Worm (Caenorhabditis elegans) whole organism, young adult: ENCODE data around the gene F54D10.4.

ENCODE experiments used
- B0261.1 ChIP-seq: sonication (generic microtip); optimal IDR thresholded peaks from 2 replicates; lab custom pipeline; 2016; ENCODE audit warnings: mild to moderate bottlenecking, missing genetic modification characterization, moderate library complexity, missing compliant biosample characterization
- F10E7.11 ChIP-seq: sonication (generic microtip); optimal IDR thresholded peaks from 2 replicates; lab custom pipeline; 2017; ENCODE audit warnings: mild to moderate bottlenecking, missing genetic modification characterization, moderate library complexity, missing compliant biosample characterization
- T26A5.8 ChIP-seq: sonication (generic microtip); optimal IDR thresholded peaks from 2 replicates; lab custom pipeline; 2016; ENCODE audit warnings: missing genetic modification characterization, missing compliant biosample characterization
- Y53F4B.3 ChIP-seq: fragments of 200-800 bp; sonication (Bioruptor generic); IDR thresholded peaks from 2 replicates; pipeline ENCODE4 v1.3.6; 2022; ENCODE audit warnings: missing genetic modification reagents, missing genetic modification characterization, missing compliant biosample characterization
- Y67H2A.10 ChIP-seq: fragments of 200-800 bp; sonication (Bioruptor generic); conservative IDR thresholded peaks from 2 replicates; pipeline ENCODE4 v1.3.6; 2022; ENCODE audit warnings: missing genetic modification reagents, missing genetic modification characterization, missing compliant biosample characterization
- ZK185.1 ChIP-seq: sonication (generic microtip); optimal IDR thresholded peaks from 2 replicates; lab custom pipeline; 2016; ENCODE audit warnings: mild to moderate bottlenecking, missing genetic modification characterization, missing compliant biosample characterization; ENCODE audit not compliant: poor library complexity, severe bottlenecking
- aptf-3 ChIP-seq: fragments of 200-800 bp; sonication (Bioruptor generic); IDR thresholded peaks from 2 replicates; pipeline ENCODE4 v1.3.6; 2022; ENCODE audit warnings: missing genetic modification characterization, missing compliant biosample characterization
- atf-7 ChIP-seq: sonication (generic microtip); optimal IDR thresholded peaks from 2 replicates; lab custom pipeline; 2017; ENCODE audit warnings: mild to moderate bottlenecking, missing genetic modification characterization, missing compliant biosample characterization
- athp-1 ChIP-seq: sonication (generic microtip); optimal IDR thresholded peaks from 2 replicates; lab custom pipeline; 2017; ENCODE audit warnings: mild to moderate bottlenecking, missing genetic modification characterization, missing compliant biosample characterization
- attf-6 ChIP-seq: fragments of 200-800 bp; sonication (Bioruptor generic); IDR thresholded peaks from 2 replicates; pipeline ENCODE4 v1.3.6; 2022; ENCODE audit warnings: missing genetic modification reagents, missing genetic modification characterization, missing compliant biosample characterization
- bed-2 ChIP-seq: fragments of 200-800 bp; sonication (Bioruptor generic); IDR thresholded peaks from 2 replicates; pipeline ENCODE4 v1.3.6; 2022; ENCODE audit warnings: missing genetic modification reagents, missing genetic modification characterization, missing compliant biosample characterization
- cebp-2 ChIP-seq: fragments of 200-800 bp; sonication (Bioruptor generic); IDR thresholded peaks from 2 replicates; pipeline ENCODE4 v1.3.6; 2022; ENCODE audit warnings: missing genetic modification characterization, missing compliant biosample characterization
- ceh-100 ChIP-seq: fragments of 200-800 bp; sonication (Bioruptor generic); IDR thresholded peaks from 2 replicates; pipeline ENCODE4 v1.3.6; 2022; ENCODE audit warnings: missing genetic modification reagents, missing genetic modification characterization, missing compliant biosample characterization
- ceh-27 ChIP-seq: fragments of 200-800 bp; sonication (Bioruptor generic); optimal IDR thresholded peaks from 2 replicates; lab custom pipeline; 2018; ENCODE audit warnings: mild to moderate bottlenecking, missing genetic modification characterization, moderate library complexity, missing compliant biosample characterization
- ceh-58 ChIP-seq: fragments of 200-800 bp; sonication (Bioruptor generic); IDR thresholded peaks from 2 replicates; pipeline ENCODE4 v1.3.6; 2022; ENCODE audit warnings: missing genetic modification characterization, missing compliant biosample characterization
- ceh-91 ChIP-seq: fragments of 200-800 bp; sonication (Bioruptor generic); IDR thresholded peaks from 2 replicates; pipeline ENCODE4 v1.3.6; 2022; ENCODE audit warnings: missing genetic modification reagents, missing genetic modification characterization, missing compliant biosample characterization
- chd-7 ChIP-seq: sonication (generic microtip); optimal IDR thresholded peaks from 2 replicates; lab custom pipeline; 2016; ENCODE audit warnings: mild to moderate bottlenecking, missing genetic modification characterization, moderate library complexity, missing compliant biosample characterization
- dox-1 ChIP-seq: fragments of 200-800 bp; sonication (Bioruptor generic); IDR thresholded peaks from 2 replicates; pipeline ENCODE4 v1.3.6; 2022; ENCODE audit warnings: missing genetic modification reagents, missing genetic modification characterization, missing compliant biosample characterization
- ets-4 ChIP-seq: fragments of 200-800 bp; sonication (Bioruptor generic); optimal IDR thresholded peaks from 2 replicates; lab custom pipeline; 2018; ENCODE audit warnings: mild to moderate bottlenecking, missing genetic modification characterization, missing compliant biosample characterization
- gei-17 ChIP-seq: fragments of 200-800 bp; sonication (Bioruptor generic); optimal IDR thresholded peaks from 2 replicates; lab custom pipeline; 2018; ENCODE audit warnings: mild to moderate bottlenecking, missing genetic modification characterization, missing compliant biosample characterization
- him-1 ChIP-seq: sonication (generic microtip); optimal IDR thresholded peaks from 2 replicates; lab custom pipeline; 2016; ENCODE audit warnings: missing genotype, missing genetic modification reagents, missing genetic modification characterization, missing compliant biosample characterization
- hlh-12 ChIP-seq: sonication (generic microtip); optimal IDR thresholded peaks from 2 replicates; lab custom pipeline; 2016; ENCODE audit warnings: missing genetic modification characterization, missing compliant biosample characterization
- hlh-26 ChIP-seq: fragments of 200-800 bp; sonication (Bioruptor generic); conservative IDR thresholded peaks from 2 replicates; pipeline ENCODE4 v1.3.6; 2022; ENCODE audit warnings: missing genetic modification reagents, missing genetic modification characterization, missing compliant biosample characterization
- hsf-1 ChIP-seq: fragments of 200-800 bp; sonication (Bioruptor generic); IDR thresholded peaks from 2 replicates; pipeline ENCODE4 v1.3.6; 2022; ENCODE audit warnings: missing genetic modification reagents, missing genetic modification characterization, missing compliant biosample characterization
- lag-1 ChIP-seq: fragments of 200-800 bp; sonication (Bioruptor generic); IDR thresholded peaks from 2 replicates; pipeline ENCODE4 v1.3.6; 2022; ENCODE audit warnings: missing genetic modification reagents, missing genetic modification characterization, missing compliant biosample characterization
- let-607 ChIP-seq, 2 experiments: fragments of 200-800 bp in 1 of 2; sonication (Bioruptor generic) in 1 of 2; sonication (generic microtip) in 1 of 2; optimal IDR thresholded peaks; 2 replicates each; lab custom pipeline; 2016 to 2018; ENCODE audit warnings: mild to moderate bottlenecking in 2 of 2, missing compliant biosample characterization in 2 of 2, missing genetic modification characterization in 2 of 2, moderate library complexity in 2 of 2, missing genotype in 1 of 2
- lin-26 ChIP-seq: fragments of 200-800 bp; sonication (Bioruptor generic); IDR thresholded peaks from 2 replicates; pipeline ENCODE4 v1.3.6; 2022; ENCODE audit warnings: missing genetic modification reagents, missing genetic modification characterization, missing compliant biosample characterization
- lin-40 ChIP-seq: sonication (generic microtip); optimal IDR thresholded peaks from 2 replicates; lab custom pipeline; 2016; ENCODE audit warnings: missing genetic modification characterization, mild to moderate bottlenecking, missing compliant biosample characterization, missing genotype, missing genetic modification reagents
- lir-1 ChIP-seq: fragments of 200-800 bp; sonication (Bioruptor generic); conservative IDR thresholded peaks from 2 replicates; pipeline ENCODE4 v1.3.6; 2022; ENCODE audit warnings: missing genetic modification reagents, missing genetic modification characterization, missing compliant biosample characterization
- lsy-27 ChIP-seq: sonication (generic microtip); optimal IDR thresholded peaks from 2 replicates; lab custom pipeline; 2017; ENCODE audit warnings: missing genetic modification characterization, mild to moderate bottlenecking, missing compliant biosample characterization, antibody characterized with exemption, missing genotype, borderline replicate concordance; ENCODE audit not compliant: insufficient read depth
- madf-10 ChIP-seq: sonication (generic microtip); optimal IDR thresholded peaks from 2 replicates; lab custom pipeline; 2016; ENCODE audit warnings: mild to moderate bottlenecking, missing genetic modification characterization, missing compliant biosample characterization
- madf-3 ChIP-seq: fragments of 200-800 bp; sonication (Bioruptor generic); IDR thresholded peaks from 2 replicates; pipeline ENCODE4 v1.3.6; 2022; ENCODE audit warnings: missing genetic modification reagents, missing genetic modification characterization, missing compliant biosample characterization
- madf-8 ChIP-seq: fragments of 200-800 bp; sonication (Bioruptor generic); conservative IDR thresholded peaks from 2 replicates; pipeline ENCODE4 v1.3.6; 2022; ENCODE audit warnings: missing genetic modification reagents, missing genetic modification characterization, missing compliant biosample characterization
- mes-4 ChIP-seq: sonication (generic microtip); optimal IDR thresholded peaks from 2 replicates; lab custom pipeline; 2016; ENCODE audit warnings: missing genotype, missing genetic modification characterization, missing compliant biosample characterization
- rec-8 ChIP-seq, 2 experiments: sonication (generic microtip); optimal IDR thresholded peaks; 2 replicates each; lab custom pipeline; 2016; ENCODE audit warnings: mild to moderate bottlenecking in 2 of 2, missing genetic modification characterization in 2 of 2, missing genetic modification reagents in 2 of 2, missing genotype in 2 of 2, missing biosample characterization in 1 of 2, missing compliant biosample characterization in 1 of 2, moderate library complexity in 1 of 2
- snpc-4 ChIP-seq, 5 experiments: fragments of 150-350 bp in 1 of 5; sonication (generic microtip) in 4 of 5; optimal IDR thresholded peaks; 2 replicates each; lab custom pipeline; 2014 to 2018; ENCODE audit warnings: missing genetic modification characterization in 5 of 5, missing biosample characterization in 3 of 5, antibody characterized with exemption in 2 of 5, mild to moderate bottlenecking in 2 of 5, missing compliant biosample characterization in 2 of 5, missing genotype in 2 of 5, moderate library complexity in 2 of 5, missing genetic modification reagents in 1 of 5
- sptf-2 ChIP-seq: fragments of 200-800 bp; sonication (Bioruptor generic); optimal IDR thresholded peaks from 2 replicates; lab custom pipeline; 2018; ENCODE audit warnings: mild to moderate bottlenecking, missing genetic modification characterization, missing compliant biosample characterization
- tbx-9 ChIP-seq: sonication (generic microtip); optimal IDR thresholded peaks from 2 replicates; lab custom pipeline; 2016; ENCODE audit warnings: borderline replicate concordance, missing genetic modification characterization, inconsistent platforms, missing compliant biosample characterization
- tlf-1 ChIP-seq: fragments of 200-800 bp; sonication (Bioruptor generic); optimal IDR thresholded peaks from 2 replicates; lab custom pipeline; 2018; ENCODE audit warnings: mild to moderate bottlenecking, missing genetic modification characterization, missing compliant biosample characterization
- unc-130 ChIP-seq: sonication (generic microtip); optimal IDR thresholded peaks from 2 replicates; lab custom pipeline; 2016; ENCODE audit warnings: missing genetic modification reagents, missing genetic modification characterization, missing compliant biosample characterization
- ztf-18 ChIP-seq: sonication (generic microtip); optimal IDR thresholded peaks from 2 replicates; lab custom pipeline; 2016; ENCODE audit warnings: missing genotype, mild to moderate bottlenecking, missing genetic modification characterization, missing compliant biosample characterization
- ztf-3 ChIP-seq: fragments of 200-800 bp; sonication (Bioruptor generic); optimal IDR thresholded peaks from 2 replicates; lab custom pipeline; 2018; ENCODE audit warnings: mild to moderate bottlenecking, missing genetic modification characterization, missing compliant biosample characterization

F54D10.4 gene

ce11 chrII:3779463-3779862 lies 27.4 kb downstream of the F54D10.4 start, which contains the start of gene T24E12.11:
T24E12.11 (minus strand) TSS chrII:3779563.
- TF ChIP-seq rec-8 (tag; optimal IDR thresholded peaks at IDR 0.05; lab: Kevin White, UChicago) (no peak), bed-2 (GFP tag; lab: Robert Waterston, UW) (no peak), ZK185.1 (tag; lab: Kevin White, UChicago) (no peak), atf-7 (tag; lab: Kevin White, UChicago) (no peak), B0261.1 (tag; lab: Kevin White, UChicago) (no peak), madf-3 (no peak), let-607 (tag; optimal IDR thresholded peaks at IDR 0.05; lab: Kevin White, UChicago) (no peak), T26A5.8 (no peak), mes-4 (tag; lab: Kevin White, UChicago) (no peak), gei-17 (no peak), snpc-4 (GFP tag; optimal IDR thresholded peaks at IDR 0.05; lab: Kevin White, UChicago) (no peak), snpc-4 (tag; optimal IDR thresholded peaks at IDR 0.05; lab: Kevin White, UChicago) (no peak)

ce11 chrII:3777802-3778201 lies 29.1 kb downstream of the F54D10.4 start:
- TF ChIP-seq lsy-27 (no peak), Y67H2A.10 (no peak), ceh-27 (GFP tag; lab: Kevin White, UChicago) (no peak), lir-1 (GFP tag; lab: Robert Waterston, UW) (no peak), lin-40 (no peak)
- TF ChIP-seq, all 124 proteins: peak for 0

ce11 chrII:3775719-3776118 lies 31.1 kb downstream of the F54D10.4 start, which contains the start of gene T24E12.3:
T24E12.3 (plus strand) TSS chrII:3776019.
- no peak for TF ChIP-seq chd-7
- TF ChIP-seq Y53F4B.3 (GFP tag; lab: Robert Waterston, UW) = no peak
- TF ChIP-seq tbx-9 (tag; lab: Kevin White, UChicago) = no peak
- TF ChIP-seq ceh-58 (GFP tag; lab: Robert Waterston, UW) = no peak
- no peak for TF ChIP-seq lin-26 (GFP tag; lab: Robert Waterston, UW)
- TF ChIP-seq hsf-1 (GFP tag; lab: Robert Waterston, UW) = no peak
- TF ChIP-seq him-1 (tag; lab: Kevin White, UChicago) = no peak
- TF ChIP-seq dox-1 (GFP tag; lab: Robert Waterston, UW) = no peak
- no peak for TF ChIP-seq ceh-100 (GFP tag; lab: Robert Waterston, UW)

ce11 chrII:3773130-3773529 lies 33.7 kb downstream of the F54D10.4 start, which contains the start of gene T24E12.10:
T24E12.10 (minus strand) TSS chrII:3773230.
- TF ChIP-seq aptf-3 (GFP tag; lab: Robert Waterston, UW) = no peak
- TF ChIP-seq hlh-12 (tag; lab: Kevin White, UChicago) = no peak
- TF ChIP-seq hlh-26 (GFP tag; lab: Robert Waterston, UW) = no peak
- no peak for TF ChIP-seq ceh-100 (GFP tag; lab: Robert Waterston, UW)
- TF ChIP-seq sptf-2 (GFP tag; lab: Kevin White, UChicago) = no peak
- TF ChIP-seq madf-8 (GFP tag; lab: Robert Waterston, UW) = no peak
- TF ChIP-seq madf-10 = no peak
- TF ChIP-seq attf-6 (GFP tag; lab: Robert Waterston, UW) = no peak
- TF ChIP-seq cebp-2 (GFP tag; lab: Robert Waterston, UW) = no peak
- no peak for TF ChIP-seq F10E7.11
- TF ChIP-seq unc-130 = no peak
- no peak for TF ChIP-seq ceh-91
- no peak for TF ChIP-seq ztf-3 (GFP tag; lab: Kevin White, UChicago)
- no peak for TF ChIP-seq athp-1 (tag; lab: Kevin White, UChicago)
- no peak for TF ChIP-seq tlf-1 (GFP tag; lab: Kevin White, UChicago)
- TF ChIP-seq lag-1 (GFP tag; lab: Robert Waterston, UW) = no peak
- no peak for TF ChIP-seq ets-4 (GFP tag; lab: Kevin White, UChicago)
- no peak for TF ChIP-seq ztf-18 (tag; lab: Kevin White, UChicago)
- TF ChIP-seq madf-3 = no peak
